Worm (Caenorhabditis elegans) whole organism, young adult: ENCODE results near the gene srh-270.
A peak's percentile ranks its signal among the peaks of the same experiment; 100 is the strongest.

ENCODE experiments used
- B0336.3 ChIP-seq: fragments of 200-800 bp; sonication (Bioruptor generic); IDR thresholded peaks from 2 replicates; pipeline ENCODE4 v1.3.6; 2022; ENCODE audit warnings: missing genetic modification characterization, missing compliant biosample characterization
- F10E7.11 ChIP-seq: sonication (generic microtip); optimal IDR thresholded peaks from 2 replicates; lab custom pipeline; 2017; ENCODE audit warnings: mild to moderate bottlenecking, missing genetic modification characterization, moderate library complexity, missing compliant biosample characterization
- F37B4.10 ChIP-seq: fragments of 200-800 bp; sonication (Bioruptor generic); IDR thresholded peaks from 2 replicates; pipeline ENCODE4 v1.3.6; 2022; ENCODE audit warnings: missing genetic modification characterization, missing compliant biosample characterization
- K11D2.4 ChIP-seq: fragments of 200-800 bp; sonication (Bioruptor generic); IDR thresholded peaks from 2 replicates; pipeline ENCODE4 v1.3.6; 2022; ENCODE audit warnings: missing genetic modification reagents, missing genetic modification characterization, missing compliant biosample characterization
- Y53G8AR.9 ChIP-seq: fragments of 200-800 bp; sonication (Bioruptor generic); conservative IDR thresholded peaks from 2 replicates; pipeline ENCODE4 v1.3.6; 2022; ENCODE audit warnings: missing genetic modification reagents, missing genetic modification characterization, missing compliant biosample characterization
- Y56A3A.18 ChIP-seq: fragments of 200-800 bp; sonication (Bioruptor generic); IDR thresholded peaks from 2 replicates; pipeline ENCODE4 v1.3.6; 2022; ENCODE audit warnings: missing genetic modification reagents, missing genetic modification characterization, missing compliant biosample characterization
- Y95B8A.8 ChIP-seq: fragments of 200-800 bp; sonication (Bioruptor generic); IDR thresholded peaks from 2 replicates; pipeline ENCODE4 v1.3.6; 2022; ENCODE audit warnings: missing genetic modification reagents, missing genetic modification characterization, missing compliant biosample characterization
- aptf-3 ChIP-seq: fragments of 200-800 bp; sonication (Bioruptor generic); IDR thresholded peaks from 2 replicates; pipeline ENCODE4 v1.3.6; 2022; ENCODE audit warnings: missing genetic modification characterization, missing compliant biosample characterization
- atf-7 ChIP-seq: sonication (generic microtip); optimal IDR thresholded peaks from 2 replicates; lab custom pipeline; 2017; ENCODE audit warnings: mild to moderate bottlenecking, missing genetic modification characterization, missing compliant biosample characterization
- attf-5 ChIP-seq: fragments of 200-800 bp; sonication (Bioruptor generic); optimal IDR thresholded peaks from 2 replicates; lab custom pipeline; 2018; ENCODE audit warnings: mild to moderate bottlenecking, missing genetic modification characterization, missing compliant biosample characterization
- attf-6 ChIP-seq: fragments of 200-800 bp; sonication (Bioruptor generic); IDR thresholded peaks from 2 replicates; pipeline ENCODE4 v1.3.6; 2022; ENCODE audit warnings: missing genetic modification reagents, missing genetic modification characterization, missing compliant biosample characterization
- cebp-2 ChIP-seq: fragments of 200-800 bp; sonication (Bioruptor generic); IDR thresholded peaks from 2 replicates; pipeline ENCODE4 v1.3.6; 2022; ENCODE audit warnings: missing genetic modification characterization, missing compliant biosample characterization
- ceh-40 ChIP-seq: fragments of 200-800 bp; sonication (Bioruptor generic); IDR thresholded peaks from 2 replicates; pipeline ENCODE4 v1.3.6; 2022; ENCODE audit warnings: missing genetic modification characterization, missing compliant biosample characterization
- ceh-79 ChIP-seq: sonication (generic microtip); optimal IDR thresholded peaks from 2 replicates; lab custom pipeline; 2017; ENCODE audit warnings: mild to moderate bottlenecking, missing genetic modification characterization, missing compliant biosample characterization
- chd-7 ChIP-seq: sonication (generic microtip); optimal IDR thresholded peaks from 2 replicates; lab custom pipeline; 2016; ENCODE audit warnings: mild to moderate bottlenecking, missing genetic modification characterization, moderate library complexity, missing compliant biosample characterization
- dox-1 ChIP-seq: fragments of 200-800 bp; sonication (Bioruptor generic); IDR thresholded peaks from 2 replicates; pipeline ENCODE4 v1.3.6; 2022; ENCODE audit warnings: missing genetic modification reagents, missing genetic modification characterization, missing compliant biosample characterization
- egrh-3 ChIP-seq: fragments of 200-800 bp; sonication (Bioruptor generic); IDR thresholded peaks from 2 replicates; pipeline ENCODE4 v1.3.6; 2022; ENCODE audit warnings: missing genetic modification reagents, missing genetic modification characterization, missing compliant biosample characterization
- him-1 ChIP-seq: sonication (generic microtip); optimal IDR thresholded peaks from 2 replicates; lab custom pipeline; 2016; ENCODE audit warnings: missing genotype, missing genetic modification reagents, missing genetic modification characterization, missing compliant biosample characterization
- hsf-1 ChIP-seq: fragments of 200-800 bp; sonication (Bioruptor generic); IDR thresholded peaks from 2 replicates; pipeline ENCODE4 v1.3.6; 2022; ENCODE audit warnings: missing genetic modification reagents, missing genetic modification characterization, missing compliant biosample characterization
- lin-40 ChIP-seq: sonication (generic microtip); optimal IDR thresholded peaks from 2 replicates; lab custom pipeline; 2016; ENCODE audit warnings: missing genetic modification characterization, mild to moderate bottlenecking, missing compliant biosample characterization, missing genotype, missing genetic modification reagents
- lin-54 ChIP-seq: fragments of 200-800 bp; sonication (Bioruptor generic); optimal IDR thresholded peaks from 2 replicates; lab custom pipeline; 2018; ENCODE audit warnings: mild to moderate bottlenecking, missing genetic modification characterization, missing compliant biosample characterization
- madf-10 ChIP-seq: sonication (generic microtip); optimal IDR thresholded peaks from 2 replicates; lab custom pipeline; 2016; ENCODE audit warnings: mild to moderate bottlenecking, missing genetic modification characterization, missing compliant biosample characterization
- madf-3 ChIP-seq: fragments of 200-800 bp; sonication (Bioruptor generic); IDR thresholded peaks from 2 replicates; pipeline ENCODE4 v1.3.6; 2022; ENCODE audit warnings: missing genetic modification reagents, missing genetic modification characterization, missing compliant biosample characterization
- nfyb-1 ChIP-seq: fragments of 200-800 bp; sonication (Bioruptor generic); IDR thresholded peaks from 2 replicates; pipeline ENCODE4 v1.3.6; 2022; ENCODE audit warnings: missing genetic modification reagents, missing genetic modification characterization, missing compliant biosample characterization
- nhr-80 ChIP-seq: sonication (generic microtip); optimal IDR thresholded peaks from 2 replicates; lab custom pipeline; 2016; ENCODE audit warnings: missing genetic modification characterization, missing compliant biosample characterization
- nhr-90 ChIP-seq: sonication (generic microtip); optimal IDR thresholded peaks from 2 replicates; lab custom pipeline; 2016; ENCODE audit warnings: missing genotype, mild to moderate bottlenecking, missing genetic modification characterization, missing compliant biosample characterization
- rec-8 ChIP-seq, 2 experiments: sonication (generic microtip); optimal IDR thresholded peaks; 2 replicates each; lab custom pipeline; 2016; ENCODE audit warnings: mild to moderate bottlenecking in 2 of 2, missing genetic modification characterization in 2 of 2, missing genetic modification reagents in 2 of 2, missing genotype in 2 of 2, missing biosample characterization in 1 of 2, missing compliant biosample characterization in 1 of 2, moderate library complexity in 1 of 2
- repo-1 ChIP-seq: sonication (generic microtip); optimal IDR thresholded peaks from 2 replicates; lab custom pipeline; 2017; ENCODE audit warnings: mild to moderate bottlenecking, missing genetic modification characterization, missing compliant biosample characterization
- snpc-4 ChIP-seq, 5 experiments: fragments of 150-350 bp in 1 of 5; sonication (generic microtip) in 4 of 5; optimal IDR thresholded peaks; 2 replicates each; lab custom pipeline; 2014 to 2018; ENCODE audit warnings: missing genetic modification characterization in 5 of 5, missing biosample characterization in 3 of 5, antibody characterized with exemption in 2 of 5, mild to moderate bottlenecking in 2 of 5, missing compliant biosample characterization in 2 of 5, missing genotype in 2 of 5, moderate library complexity in 2 of 5, missing genetic modification reagents in 1 of 5
- somi-1 ChIP-seq: fragments of 200-800 bp; sonication (Bioruptor generic); optimal IDR thresholded peaks from 2 replicates; lab custom pipeline; 2018; ENCODE audit warnings: mild to moderate bottlenecking, missing genetic modification characterization, missing compliant biosample characterization
- ztf-18 ChIP-seq: sonication (generic microtip); optimal IDR thresholded peaks from 2 replicates; lab custom pipeline; 2016; ENCODE audit warnings: missing genotype, mild to moderate bottlenecking, missing genetic modification characterization, missing compliant biosample characterization
- ztf-22 ChIP-seq: fragments of 200-800 bp; sonication (Bioruptor generic); optimal IDR thresholded peaks from 2 replicates; lab custom pipeline; 2018; ENCODE audit warnings: mild to moderate bottlenecking, missing genetic modification characterization, moderate library complexity, missing compliant biosample characterization
- ztf-3 ChIP-seq: fragments of 200-800 bp; sonication (Bioruptor generic); optimal IDR thresholded peaks from 2 replicates; lab custom pipeline; 2018; ENCODE audit warnings: mild to moderate bottlenecking, missing genetic modification characterization, missing compliant biosample characterization

srh-270 gene

DNA sequence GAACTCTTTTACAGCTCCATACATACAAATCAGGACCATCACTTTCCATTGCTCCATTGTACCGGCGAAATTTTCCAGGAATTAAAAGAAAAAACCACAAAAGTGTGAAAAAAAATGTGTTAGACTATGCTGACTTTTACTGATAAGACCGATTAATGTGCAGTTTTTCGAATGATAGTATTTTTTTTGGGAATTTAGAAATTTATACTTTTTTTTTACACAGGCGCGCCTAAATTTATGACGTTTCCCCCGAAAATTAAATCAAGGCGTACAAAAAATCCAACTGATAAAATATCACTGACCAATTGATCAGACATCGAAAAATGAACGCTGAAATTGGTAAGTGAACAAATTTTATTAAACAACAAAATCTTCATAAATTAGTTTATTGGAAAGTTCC, 14.0 kb upstream of the srh-270 start, which contains the start of gene folt-2:
folt-2 (minus strand) TSS at position 179 of the 400 bp plus-strand sequence.
- no peak for TF ChIP-seq aptf-3 (GFP tag; lab: Robert Waterston, UW)
- no peak for TF ChIP-seq attf-6 (GFP tag; lab: Robert Waterston, UW)
- TF ChIP-seq ceh-40 (GFP tag; lab: Robert Waterston, UW) = no peak
- no peak for TF ChIP-seq ztf-18
- no peak for TF ChIP-seq F10E7.11
- peak; percentile 5 for TF ChIP-seq atf-7 (tag; lab: Kevin White, UChicago)
- peak; percentile 76 for TF ChIP-seq nhr-80

DNA sequence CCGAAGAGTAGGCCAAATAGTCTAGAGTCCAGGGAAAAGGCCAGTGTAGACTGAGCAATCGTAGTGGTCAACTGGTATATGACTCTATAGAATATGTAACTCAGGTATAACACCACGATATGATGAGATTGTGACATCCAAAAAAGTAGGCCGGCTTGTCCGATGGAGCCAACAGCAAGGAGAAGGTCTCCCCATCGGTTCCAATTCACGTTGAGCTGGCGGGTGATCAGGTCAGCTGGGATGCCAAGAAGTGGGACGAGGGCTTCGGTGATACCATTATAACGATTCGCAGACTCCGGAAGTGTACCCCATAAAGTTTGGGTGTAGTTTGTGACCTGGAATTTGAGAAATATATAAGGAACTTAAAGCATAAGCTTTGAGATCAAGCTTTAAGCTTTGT, 11.5 kb upstream of the srh-270 start:
- TF ChIP-seq F37B4.10 (peak; percentile 98), lin-40 (tag; lab: Kevin White, UChicago) (no peak), K11D2.4 (GFP tag; lab: Robert Waterston, UW) (no peak), madf-3 (0 out of 2 replicates have a peak, but pooled peaks have one; percentile 20), attf-5 (no peak), egrh-3 (GFP tag; lab: Robert Waterston, UW) (no peak)

DNA sequence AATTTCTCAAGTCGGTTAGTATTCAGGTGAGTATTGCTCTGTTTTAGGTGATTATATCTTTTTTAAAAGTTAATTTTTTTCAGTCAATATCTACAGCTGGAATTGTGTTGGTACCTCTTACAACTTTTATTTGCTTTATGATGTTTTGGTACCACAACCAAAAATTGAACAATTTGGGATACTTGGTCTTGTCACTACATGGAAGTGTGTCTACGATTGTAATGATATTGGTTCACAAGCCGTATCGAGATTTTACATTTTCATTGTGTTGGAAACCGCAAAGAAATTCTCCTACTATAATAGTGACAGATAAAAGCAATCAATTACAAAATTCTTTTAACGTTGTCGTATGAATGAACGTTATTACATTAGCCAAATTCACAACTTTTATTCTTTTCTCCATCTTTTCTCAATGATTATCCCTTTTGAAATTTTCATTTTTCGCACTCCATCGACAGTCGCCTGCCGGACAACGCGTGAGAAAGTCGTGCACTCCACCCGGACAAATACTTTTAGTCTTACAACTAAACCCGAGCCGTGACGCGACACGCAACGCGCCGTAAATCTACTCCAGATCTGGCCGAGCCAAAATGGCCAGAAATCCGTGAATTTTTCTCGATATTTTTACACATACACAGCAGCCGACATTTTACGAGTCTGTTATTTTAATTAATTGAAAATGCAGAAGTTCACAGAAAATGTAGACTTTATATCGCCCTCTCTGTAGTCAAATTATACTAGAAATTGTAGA, 10.5 kb upstream of the srh-270 start:
- TF ChIP-seq egrh-3 (GFP tag; lab: Robert Waterston, UW) = no peak
- peak; percentile 45 for TF ChIP-seq repo-1 (tag; lab: Kevin White, UChicago)
- peak; percentile 23; the same call in 1 of the 2 replicates for TF ChIP-seq dox-1
- TF ChIP-seq snpc-4 (GFP tag; optimal IDR thresholded peaks at IDR 0.05; lab: Kevin White, UChicago) = no peak
- TF ChIP-seq snpc-4 (tag; optimal IDR thresholded peaks at IDR 0.05; lab: Kevin White, UChicago) = peak in 2 of 4 experiments; percentile 7 to 86
- TF ChIP-seq ztf-3 = no peak
- TF ChIP-seq chd-7 = peak; percentile 54
- peak; percentile 14 for TF ChIP-seq lin-54 (GFP tag; lab: Kevin White, UChicago)
- peak; percentile 37; the same call in 1 of the 2 replicates for TF ChIP-seq B0336.3 (GFP tag; lab: Robert Waterston, UW)
- no peak for TF ChIP-seq rec-8 (tag; optimal IDR thresholded peaks at IDR 0.05; lab: Kevin White, UChicago)
- TF ChIP-seq Y56A3A.18 (GFP tag; lab: Robert Waterston, UW) = peak; percentile 16; the same call in 1 of the 2 replicates
- no peak for TF ChIP-seq ceh-79 (tag; lab: Kevin White, UChicago)
- TF ChIP-seq atf-7 (tag; lab: Kevin White, UChicago) = peak; percentile 11
- no peak for TF ChIP-seq Y95B8A.8 (GFP tag; lab: Robert Waterston, UW)
- TF ChIP-seq nfyb-1 (GFP tag; lab: Robert Waterston, UW) = peak; percentile 77
- peak; percentile 29 for TF ChIP-seq madf-10 (tag; lab: Kevin White, UChicago)
- peak; percentile 98 for TF ChIP-seq F37B4.10
- TF ChIP-seq somi-1 (GFP tag; lab: Kevin White, UChicago) = no peak
- peak; percentile 40; the same call in 1 of the 2 replicates for TF ChIP-seq hsf-1 (GFP tag; lab: Robert Waterston, UW)
- peak; percentile 62 for TF ChIP-seq Y53G8AR.9 (GFP tag; lab: Robert Waterston, UW)
- no peak for TF ChIP-seq him-1
- peak; percentile 50 for TF ChIP-seq ztf-22 (GFP tag; lab: Kevin White, UChicago)
- TF ChIP-seq nhr-80 = peak; percentile 69
- TF ChIP-seq nhr-90 = peak; percentile 62

DNA sequence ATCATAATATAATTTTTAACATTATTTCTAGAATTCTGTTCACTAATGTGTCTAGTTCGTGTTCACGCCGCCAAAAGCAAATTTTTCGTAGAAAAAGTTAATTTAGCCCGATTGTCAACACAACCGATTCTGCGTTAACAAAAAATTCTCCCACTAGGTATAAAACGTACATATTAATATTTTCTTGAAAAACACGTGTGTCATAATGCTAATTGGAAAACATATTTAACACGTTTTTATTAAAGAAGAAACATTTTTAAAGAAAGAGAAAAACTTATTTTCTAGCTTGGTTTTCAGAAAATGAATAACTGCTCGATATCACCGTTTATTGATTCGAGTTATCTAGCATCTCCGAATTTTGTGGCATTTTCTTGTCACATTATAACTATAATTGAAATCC, 8.7 kb upstream of the srh-270 start, which contains the start of gene srh-243:
srh-243 (plus strand) TSS at position 301 of the 400 bp plus-strand sequence.
- no peak for TF ChIP-seq cebp-2 (GFP tag; lab: Robert Waterston, UW)
- no peak for TF ChIP-seq attf-5
